Fruit fly (Drosophila melanogaster) whole organism, embryonic: ENCODE results near the gene CHOp24.

ENCODE experiments used
- CG1647 ChIP-seq: fragments of 200-800 bp; sonication (Bioruptor generic); optimal IDR thresholded peaks from 3 replicates; lab custom pipeline; 2016; ENCODE audit warnings: missing biosample characterization, missing genetic modification characterization
- CG17385 ChIP-seq: fragments of 200-800 bp; sonication (Bioruptor generic); optimal IDR thresholded peaks from 3 replicates; lab custom pipeline; 2018; ENCODE audit warnings: missing biosample characterization, mild to moderate bottlenecking, missing genetic modification characterization
- CG17568 ChIP-seq: fragments of 200-800 bp; sonication (Bioruptor generic); optimal IDR thresholded peaks from 2 replicates; lab custom pipeline; 2018; ENCODE audit warnings: missing biosample characterization, mild to moderate bottlenecking, missing genetic modification characterization, moderate library complexity
- CG17912 ChIP-seq: fragments of 200-800 bp; sonication (Bioruptor generic); optimal IDR thresholded peaks from 2 replicates; lab custom pipeline; 2018; ENCODE audit warnings: missing biosample characterization, mild to moderate bottlenecking, missing genetic modification characterization
- CG2129 ChIP-seq: fragments of 200-800 bp; sonication (Bioruptor generic); IDR thresholded peaks from 2 replicates; pipeline ENCODE4 v1.3.6; 2022; ENCODE audit warnings: missing biosample characterization, missing genetic modification characterization; ENCODE audit not compliant: partially characterized antibody
- CG7271 ChIP-seq: fragments of 200-800 bp; sonication (Bioruptor generic); optimal IDR thresholded peaks from 2 replicates; lab custom pipeline; 2018; ENCODE audit warnings: missing biosample characterization, mild to moderate bottlenecking, missing genetic modification characterization, moderate library complexity
- Hsf ChIP-seq: fragments of 200-800 bp; sonication (Bioruptor generic); optimal IDR thresholded peaks from 3 replicates; lab custom pipeline; 2016; ENCODE audit warnings: missing biosample characterization, missing genetic modification characterization
- Nf-YB ChIP-seq: fragments of 200-800 bp; sonication (Bioruptor generic); optimal IDR thresholded peaks from 3 replicates; lab custom pipeline; 2019; ENCODE audit warnings: missing biosample characterization, mild to moderate bottlenecking, missing genetic modification characterization, moderate library complexity
- fru ChIP-seq: fragments of >200 bp; optimal IDR thresholded peaks from 2 replicates; lab custom pipeline; 2017
- kay ChIP-seq: fragments of 200-800 bp; sonication (Bioruptor generic); optimal IDR thresholded peaks from 2 replicates; lab custom pipeline; 2016; ENCODE audit warnings: missing biosample characterization, missing genetic modification characterization
- nmo ChIP-seq: fragments of 200-800 bp; sonication (Bioruptor generic); optimal IDR thresholded peaks from 2 replicates; lab custom pipeline; 2018; ENCODE audit warnings: missing biosample characterization, mild to moderate bottlenecking, missing genetic modification characterization, moderate library complexity
- run ChIP-seq: fragments of 200-800 bp; sonication (Bioruptor generic); optimal IDR thresholded peaks from 3 replicates; lab custom pipeline; 2018; ENCODE audit warnings: missing biosample characterization, mild to moderate bottlenecking, missing genetic modification characterization
- ttk ChIP-seq: fragments of 200-800 bp; sonication (Bioruptor generic); IDR thresholded peaks from 2 replicates; pipeline ENCODE4 v2.1.2; 2022; ENCODE audit warnings: missing biosample characterization, missing genetic modification characterization
- tx ChIP-seq: fragments of 200-800 bp; sonication (Bioruptor generic); optimal IDR thresholded peaks from 2 replicates; lab custom pipeline; 2016; ENCODE audit warnings: missing biosample characterization, missing genetic modification characterization

- peak; percentile 22 for TF ChIP-seq Nf-YB (GFP tag; lab: Kevin White, UChicago)
- no peak for TF ChIP-seq CG17912 (GFP tag; lab: Kevin White, UChicago)
- no peak for TF ChIP-seq tx (GFP tag; lab: Kevin White, UChicago)
- no peak for TF ChIP-seq CG7271 (tag; lab: Kevin White, UChicago)
- TF ChIP-seq nmo (GFP tag; lab: Kevin White, UChicago) = peak; percentile 32
- no peak for TF ChIP-seq CG17385
- no peak for TF ChIP-seq CG2129
- no peak for TF ChIP-seq CG17568 (GFP tag; lab: Kevin White, UChicago)
- TF ChIP-seq run (tag; lab: Kevin White, UChicago) = no peak
- TF ChIP-seq kay (GFP tag; lab: Kevin White, UChicago) = no peak
- no peak for TF ChIP-seq CG1647 (GFP tag; lab: Kevin White, UChicago)
- TF ChIP-seq fru (lab: Kevin White, UChicago) = no peak
- peak; percentile 47; the same call in 1 of the 2 replicates for TF ChIP-seq ttk
- peak; percentile 27 for TF ChIP-seq Hsf (GFP tag; lab: Kevin White, UChicago)
Measured at dm6 chrX:4529909-4530308, 10.8 kb upstream of the CHOp24 start, which contains the start of gene CG3556.
